Fruit fly (Drosophila melanogaster) Kc167 (cell line): ENCODE measurements around the gene SrpRbeta.

Source experiments
- Myc ChIP-seq: fragments of >200 bp; optimal IDR thresholded peaks from 2 replicates; lab custom pipeline; 2017; ENCODE audit warnings: missing external identifiers
- Sin3A ChIP-seq: fragments of >200 bp; optimal IDR thresholded peaks from 2 replicates; lab custom pipeline; 2018; ENCODE audit warnings: missing external identifiers
- h ChIP-seq: fragments of >200 bp; optimal IDR thresholded peaks from 3 replicates; lab custom pipeline; 2018; ENCODE audit warnings: missing external identifiers
- psq ChIP-seq: fragments of >200 bp; optimal IDR thresholded peaks from 2 replicates; lab custom pipeline; 2017; ENCODE audit warnings: missing external identifiers
- ttk ChIP-seq: sonication (Bioruptor generic); optimal IDR thresholded peaks from 2 replicates; lab custom pipeline; 2017; ENCODE audit warnings: missing external identifiers

- no peak for TF ChIP-seq h (lab: Kevin White, UChicago)
- no peak for TF ChIP-seq psq (lab: Kevin White, UChicago)
- no peak for TF ChIP-seq ttk
- TF ChIP-seq Sin3A (lab: Kevin White, UChicago), result no peak
- no peak for TF ChIP-seq Myc (lab: Kevin White, UChicago)
These were observed 26.5 kb upstream of the SrpRbeta start for dm6 chr3L:8746519-8746918.
